Fruit fly (Drosophila melanogaster) whole organism, adult: ENCODE data around the gene QIL1.

Source experiments
- CG11617 ChIP-seq: fragments of 200-800 bp; sonication (Bioruptor generic); optimal IDR thresholded peaks from 2 replicates; lab custom pipeline; 2017; ENCODE audit warnings: mild to moderate bottlenecking, missing biosample characterization, missing genetic modification reagents, missing genetic modification characterization
- CG33017 ChIP-seq: fragments of 200-800 bp; sonication (Bioruptor generic); optimal IDR thresholded peaks from 2 replicates; lab custom pipeline; 2018; ENCODE audit warnings: missing biosample characterization, mild to moderate bottlenecking, missing genetic modification characterization, moderate library complexity
- Clk ChIP-seq: fragments of 200-800 bp; sonication (Bioruptor generic); optimal IDR thresholded peaks from 2 replicates; lab custom pipeline; 2017; ENCODE audit warnings: missing biosample characterization, missing genetic modification characterization
- Crg-1 ChIP-seq: fragments of 200-800 bp; sonication (Bioruptor generic); optimal IDR thresholded peaks from 2 replicates; lab custom pipeline; 2016; ENCODE audit warnings: missing biosample characterization, missing genetic modification characterization
- Mnt ChIP-seq: fragments of 200-800 bp; sonication (Bioruptor generic); optimal IDR thresholded peaks from 2 replicates; lab custom pipeline; 2016; ENCODE audit warnings: missing biosample characterization, mild to moderate bottlenecking, missing genetic modification characterization
- bab1 ChIP-seq: fragments of 200-800 bp; sonication (Bioruptor generic); optimal IDR thresholded peaks from 3 replicates; lab custom pipeline; 2019; ENCODE audit warnings: missing biosample characterization, mild to moderate bottlenecking, missing genetic modification characterization, moderate library complexity
- ovo ChIP-seq: fragments of 200-800 bp; sonication (Bioruptor generic); optimal IDR thresholded peaks from 2 replicates; lab custom pipeline; 2016; ENCODE audit warnings: missing biosample characterization, missing genetic modification characterization
- pad ChIP-seq: fragments of 200-800 bp; sonication (Bioruptor generic); optimal IDR thresholded peaks from 3 replicates; lab custom pipeline; 2017; ENCODE audit warnings: missing biosample characterization, missing genetic modification characterization, mild to moderate bottlenecking, moderate library complexity, missing genetic modification reagents

- TF ChIP-seq Crg-1 (GFP tag; lab: Kevin White, UChicago) (no peak), ovo (no peak), pad (GFP tag; lab: Kevin White, UChicago) (no peak), Mnt (GFP tag; lab: Kevin White, UChicago) (no peak), bab1 (GFP tag; lab: Kevin White, UChicago) (no peak), Clk (no peak), CG11617 (GFP tag; lab: Kevin White, UChicago) (no peak), CG33017 (tag; lab: Kevin White, UChicago) (no peak)
Measured at dm6 chr3L:17473889-17474288, 8.1 kb downstream of the QIL1 start.
